Worm (Caenorhabditis elegans) whole organism, mixed stage, embryonic: ENCODE data around the gene C05B5.16.

ENCODE experiments used
- cnd-1 ChIP-seq: fragments of 200-800 bp; sonication (Bioruptor generic); optimal IDR thresholded peaks from 2 replicates; lab custom pipeline; 2018; ENCODE audit warnings: mild to moderate bottlenecking, missing genetic modification characterization, missing compliant biosample characterization
- hlh-1 ChIP-seq: fragments of 150-350 bp; optimal IDR thresholded peaks from 2 replicates; lab custom pipeline; 2014; ENCODE audit warnings: missing biosample characterization, missing genetic modification reagents, missing genetic modification characterization
- lin-13 ChIP-seq: fragments of 150-350 bp; optimal IDR thresholded peaks from 2 replicates; lab custom pipeline; 2014; ENCODE audit warnings: missing biosample characterization, missing genetic modification characterization
- nhr-12 ChIP-seq: fragments of 150-350 bp; optimal IDR thresholded peaks from 2 replicates; lab custom pipeline; 2014; ENCODE audit warnings: missing biosample characterization, missing genetic modification characterization
- snpc-4 ChIP-seq: fragments of 150-350 bp; optimal IDR thresholded peaks from 2 replicates; lab custom pipeline; 2014; ENCODE audit warnings: missing biosample characterization, missing genetic modification characterization

DNA sequence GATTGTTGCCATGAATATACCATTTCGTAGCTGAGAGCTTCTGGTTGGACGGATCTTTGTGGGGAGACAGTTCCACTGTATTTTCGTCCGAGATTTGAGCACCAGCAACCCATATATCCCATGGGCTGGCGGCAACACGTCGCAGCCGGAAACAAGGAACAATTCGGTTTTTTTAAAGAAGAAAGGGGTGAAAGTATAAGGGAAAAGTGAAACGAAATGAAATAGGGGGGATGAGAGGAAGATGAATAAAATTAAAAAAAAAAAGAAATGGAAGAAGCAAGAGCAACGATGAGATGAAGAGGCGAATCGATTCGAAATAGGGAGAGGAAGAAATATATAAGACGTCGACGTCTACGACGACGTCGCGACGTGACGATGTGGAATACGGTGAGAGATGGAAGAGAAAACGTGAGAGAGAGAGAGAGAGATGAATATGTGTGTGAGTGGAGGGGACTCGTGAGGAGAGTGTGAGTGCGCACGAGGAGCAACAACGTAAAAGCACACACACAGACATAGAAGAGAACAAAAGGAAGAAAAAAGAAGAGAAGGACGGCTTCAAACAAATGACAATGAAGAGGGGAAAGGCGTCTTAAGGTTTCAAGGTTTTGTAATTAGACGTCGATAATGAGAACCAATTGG lies 4.3 kb downstream of the C05B5.16 start, which contains the start of gene rgs-1:
- no peak for TF ChIP-seq cnd-1 (tag; lab: Kevin White, UChicago)
- no peak for TF ChIP-seq nhr-12 (tag; lab: Kevin White, UChicago)
- TF ChIP-seq hlh-1 = no peak
- no peak for TF ChIP-seq lin-13
- no peak for TF ChIP-seq snpc-4
